Worm (Caenorhabditis elegans) whole organism, L1 larva: ENCODE measurements around the gene srxa-4.

Experiments used
- ceh-82 ChIP-seq, 3 experiments: fragments of 150-350 bp in 1 of 3; sonication (generic microtip) in 2 of 3; optimal IDR thresholded peaks; 2 replicates each; lab custom pipeline; 2014 to 2017; ENCODE audit warnings: missing biosample characterization in 3 of 3, missing genetic modification characterization in 3 of 3
- lin-13 ChIP-seq: fragments of 150-350 bp; optimal IDR thresholded peaks from 2 replicates; lab custom pipeline; 2014; ENCODE audit warnings: missing biosample characterization, missing genetic modification reagents, missing genetic modification characterization

- no peak for TF ChIP-seq ceh-82 (tag; optimal IDR thresholded peaks at IDR 0.05; lab: Kevin White, UChicago)
- no peak for TF ChIP-seq lin-13 (GFP tag; lab: Kevin White, UChicago)
These were observed 39.3 kb upstream of the srxa-4 start, which contains the start of gene C03G6.17 for ce11 chrV:7381008-7381407.
